Fruit fly (Drosophila melanogaster): ENCODE measurements around the gene ush.

Gene ush

dm6 chr2L:482451-482844, 6.4 kb downstream of the ush start (continued):
- TF ChIP-seq CG2202 (tag; optimal IDR thresholded peaks at IDR 0.05) (no peak), Sry-β (GFP tag; optimal IDR thresholded peaks at IDR 0.05) (no peak), odd (GFP tag; optimal IDR thresholded peaks at IDR 0.05) (no peak), Six4 (GFP tag; optimal IDR thresholded peaks at IDR 0.05) (no peak), Usf (GFP tag; optimal IDR thresholded peaks at IDR 0.05) (no peak), gcm (GFP tag; optimal IDR thresholded peaks at IDR 0.05) (peak; percentile 29), Fer2 (tag; optimal IDR thresholded peaks at IDR 0.05) (peak; percentile 11), CG42726 (GFP tag; IDR thresholded peaks at IDR 0.05; ENCODE audit: partially characterized antibody) (0 out of 2 replicates have a peak, but pooled peaks have one; percentile 22), sim (GFP tag; IDR thresholded peaks at IDR 0.05) (0 out of 2 replicates have a peak, but pooled peaks have one; percentile 5), trem (tag; optimal IDR thresholded peaks at IDR 0.05) (no peak), Bdp1 (GFP tag; optimal IDR thresholded peaks at IDR 0.05) (no peak), mam (GFP tag; optimal IDR thresholded peaks at IDR 0.05) (no peak), schlank (tag; optimal IDR thresholded peaks at IDR 0.05) (no peak), HLH54F (GFP tag; optimal IDR thresholded peaks at IDR 0.05) (no peak), Ets97D (GFP tag; optimal IDR thresholded peaks at IDR 0.05) (no peak), CG6854 (GFP tag; optimal IDR thresholded peaks at IDR 0.05) (no peak), gem (tag; optimal IDR thresholded peaks at IDR 0.05) (no peak), TFAM (GFP tag; optimal IDR thresholded peaks at IDR 0.05) (no peak), Dref (GFP tag; IDR thresholded peaks at IDR 0.05) (no peak), psq (GFP tag; optimal IDR thresholded peaks at IDR 0.05) (no peak), CG13296 (GFP tag; optimal IDR thresholded peaks at IDR 0.05) (peak; percentile 36), Pdp1 (GFP tag; optimal IDR thresholded peaks at IDR 0.05) (no peak), vfl (GFP tag; optimal IDR thresholded peaks at IDR 0.05) (no peak), CG10431 (GFP tag; optimal IDR thresholded peaks at IDR 0.05) (no peak), klu (GFP tag; IDR thresholded peaks at IDR 0.05) (no peak), CG6254 (GFP tag; optimal IDR thresholded peaks at IDR 0.05) (no peak), Fer1 (GFP tag; optimal IDR thresholded peaks at IDR 0.05) (no peak), br (optimal IDR thresholded peaks at IDR 0.05) (no peak), CG8944 (GFP tag; optimal IDR thresholded peaks at IDR 0.05) (no peak), CG17359 (tag; optimal IDR thresholded peaks at IDR 0.05) (no peak), CG6813 (GFP tag; optimal IDR thresholded peaks at IDR 0.05) (no peak), HHEX (GFP tag; optimal IDR thresholded peaks at IDR 0.05) (no peak), sc (optimal IDR thresholded peaks at IDR 0.05) (no peak), sc (GFP tag; optimal IDR thresholded peaks at IDR 0.05) (no peak), Hmr (GFP tag; optimal IDR thresholded peaks at IDR 0.05) (no peak), CG34224 (GFP tag; IDR thresholded peaks at IDR 0.05; ENCODE audit: partially characterized antibody) (no peak), mirr (GFP tag; optimal IDR thresholded peaks at IDR 0.05) (no peak), Drgx (GFP tag; IDR thresholded peaks at IDR 0.05) (no peak), CG10267 (tag; optimal IDR thresholded peaks at IDR 0.05) (no peak), CG34376 (GFP tag; optimal IDR thresholded peaks at IDR 0.05) (peak; percentile 6), phol (tag; optimal IDR thresholded peaks at IDR 0.05) (no peak), pfk (GFP tag; optimal IDR thresholded peaks at IDR 0.05) (no peak), zen2 (GFP tag; IDR thresholded peaks at IDR 0.05; ENCODE audit: partially characterized antibody) (no peak), sug (tag; optimal IDR thresholded peaks at IDR 0.05) (peak; percentile 39), sr (GFP tag; IDR thresholded peaks at IDR 0.05) (peak; percentile 80; the same call in 2 of the 3 replicates), twi (tag; optimal IDR thresholded peaks at IDR 0.05) (no peak), CG8359 (GFP tag; optimal IDR thresholded peaks at IDR 0.05; ENCODE audit: borderline replicate concordance) (no peak)

Measured in whole organism, embryonic.